Worm (Caenorhabditis elegans) whole organism, young adult: ENCODE results near the gene his-31.

ENCODE experiments used
- B0336.3 ChIP-seq: fragments of 200-800 bp; sonication (Bioruptor generic); IDR thresholded peaks from 2 replicates; pipeline ENCODE4 v1.3.6; 2022; ENCODE audit warnings: missing genetic modification characterization, missing compliant biosample characterization
- F49E8.2 ChIP-seq: sonication (generic microtip); optimal IDR thresholded peaks from 3 replicates; lab custom pipeline; 2017; ENCODE audit warnings: missing genetic modification characterization, mild to moderate bottlenecking, missing compliant biosample characterization, antibody characterized with exemption, moderate library complexity; ENCODE audit not compliant: insufficient read depth
- F55B11.4 ChIP-seq: sonication (generic microtip); optimal IDR thresholded peaks from 2 replicates; lab custom pipeline; 2016; ENCODE audit warnings: missing compliant biosample characterization, missing genetic modification characterization, borderline replicate concordance; ENCODE audit not compliant: insufficient read depth
- F57A8.1 ChIP-seq: fragments of 200-800 bp; sonication (Bioruptor generic); optimal IDR thresholded peaks from 2 replicates; lab custom pipeline; 2018; ENCODE audit warnings: mild to moderate bottlenecking, missing genetic modification characterization, moderate library complexity, missing compliant biosample characterization
- Y53G8AR.9 ChIP-seq: fragments of 200-800 bp; sonication (Bioruptor generic); conservative IDR thresholded peaks from 2 replicates; pipeline ENCODE4 v1.3.6; 2022; ENCODE audit warnings: missing genetic modification reagents, missing genetic modification characterization, missing compliant biosample characterization
- Y79H2A.3 ChIP-seq: fragments of 200-800 bp; sonication (Bioruptor generic); conservative IDR thresholded peaks from 2 replicates; pipeline ENCODE4 v1.3.6; 2022; ENCODE audit warnings: missing genetic modification reagents, missing genetic modification characterization, missing compliant biosample characterization
- ama-1 ChIP-seq, 3 experiments: fragments of 150-350 bp in 1 of 3; sonication (generic microtip) in 2 of 3; optimal IDR thresholded peaks; 2 replicates each; lab custom pipeline; 2014 to 2018; ENCODE audit warnings: missing biosample characterization in 2 of 3, missing genetic modification characterization in 2 of 3, missing genetic modification reagents in 2 of 3
- attf-6 ChIP-seq: fragments of 200-800 bp; sonication (Bioruptor generic); IDR thresholded peaks from 2 replicates; pipeline ENCODE4 v1.3.6; 2022; ENCODE audit warnings: missing genetic modification reagents, missing genetic modification characterization, missing compliant biosample characterization
- ceh-40 ChIP-seq: fragments of 200-800 bp; sonication (Bioruptor generic); IDR thresholded peaks from 2 replicates; pipeline ENCODE4 v1.3.6; 2022; ENCODE audit warnings: missing genetic modification characterization, missing compliant biosample characterization
- ceh-91 ChIP-seq: fragments of 200-800 bp; sonication (Bioruptor generic); IDR thresholded peaks from 2 replicates; pipeline ENCODE4 v1.3.6; 2022; ENCODE audit warnings: missing genetic modification reagents, missing genetic modification characterization, missing compliant biosample characterization
- fkh-3 ChIP-seq: sonication (generic microtip); optimal IDR thresholded peaks from 2 replicates; lab custom pipeline; 2016; ENCODE audit warnings: mild to moderate bottlenecking, missing genetic modification characterization, missing compliant biosample characterization
- him-1 ChIP-seq: sonication (generic microtip); optimal IDR thresholded peaks from 2 replicates; lab custom pipeline; 2016; ENCODE audit warnings: missing genotype, missing genetic modification reagents, missing genetic modification characterization, missing compliant biosample characterization
- hrde-1 ChIP-seq: sonication (generic microtip); optimal IDR thresholded peaks from 2 replicates; lab custom pipeline; 2016; ENCODE audit warnings: missing genetic modification characterization, mild to moderate bottlenecking, missing compliant biosample characterization, moderate library complexity, missing genotype, missing genetic modification reagents, borderline replicate concordance
- hsf-1 ChIP-seq: fragments of 200-800 bp; sonication (Bioruptor generic); IDR thresholded peaks from 2 replicates; pipeline ENCODE4 v1.3.6; 2022; ENCODE audit warnings: missing genetic modification reagents, missing genetic modification characterization, missing compliant biosample characterization
- lag-1 ChIP-seq: fragments of 200-800 bp; sonication (Bioruptor generic); IDR thresholded peaks from 2 replicates; pipeline ENCODE4 v1.3.6; 2022; ENCODE audit warnings: missing genetic modification reagents, missing genetic modification characterization, missing compliant biosample characterization
- let-607 ChIP-seq, 2 experiments: fragments of 200-800 bp in 1 of 2; sonication (Bioruptor generic) in 1 of 2; sonication (generic microtip) in 1 of 2; optimal IDR thresholded peaks; 2 replicates each; lab custom pipeline; 2016 to 2018; ENCODE audit warnings: mild to moderate bottlenecking in 2 of 2, missing compliant biosample characterization in 2 of 2, missing genetic modification characterization in 2 of 2, moderate library complexity in 2 of 2, missing genotype in 1 of 2
- madf-3 ChIP-seq: fragments of 200-800 bp; sonication (Bioruptor generic); IDR thresholded peaks from 2 replicates; pipeline ENCODE4 v1.3.6; 2022; ENCODE audit warnings: missing genetic modification reagents, missing genetic modification characterization, missing compliant biosample characterization
- nfya-2 ChIP-seq: fragments of 200-800 bp; sonication (Bioruptor generic); IDR thresholded peaks from 2 replicates; pipeline ENCODE4 v1.3.6; 2022; ENCODE audit warnings: missing genetic modification reagents, missing genetic modification characterization, missing compliant biosample characterization
- rec-8 ChIP-seq, 2 experiments: sonication (generic microtip); optimal IDR thresholded peaks; 2 replicates each; lab custom pipeline; 2016; ENCODE audit warnings: mild to moderate bottlenecking in 2 of 2, missing genetic modification characterization in 2 of 2, missing genetic modification reagents in 2 of 2, missing genotype in 2 of 2, missing biosample characterization in 1 of 2, missing compliant biosample characterization in 1 of 2, moderate library complexity in 1 of 2
- snpc-4 ChIP-seq, 5 experiments: fragments of 150-350 bp in 1 of 5; sonication (generic microtip) in 4 of 5; optimal IDR thresholded peaks; 2 replicates each; lab custom pipeline; 2014 to 2018; ENCODE audit warnings: missing genetic modification characterization in 5 of 5, missing biosample characterization in 3 of 5, antibody characterized with exemption in 2 of 5, mild to moderate bottlenecking in 2 of 5, missing compliant biosample characterization in 2 of 5, missing genotype in 2 of 5, moderate library complexity in 2 of 5, missing genetic modification reagents in 1 of 5
- tlf-1 ChIP-seq: fragments of 200-800 bp; sonication (Bioruptor generic); optimal IDR thresholded peaks from 2 replicates; lab custom pipeline; 2018; ENCODE audit warnings: mild to moderate bottlenecking, missing genetic modification characterization, missing compliant biosample characterization
- unc-130 ChIP-seq: sonication (generic microtip); optimal IDR thresholded peaks from 2 replicates; lab custom pipeline; 2016; ENCODE audit warnings: missing genetic modification reagents, missing genetic modification characterization, missing compliant biosample characterization
- xnd-1 ChIP-seq: sonication (generic microtip); optimal IDR thresholded peaks from 2 replicates; lab custom pipeline; 2016; ENCODE audit warnings: missing genotype, missing genetic modification reagents, missing genetic modification characterization, missing compliant biosample characterization

his-31 gene

DNA sequence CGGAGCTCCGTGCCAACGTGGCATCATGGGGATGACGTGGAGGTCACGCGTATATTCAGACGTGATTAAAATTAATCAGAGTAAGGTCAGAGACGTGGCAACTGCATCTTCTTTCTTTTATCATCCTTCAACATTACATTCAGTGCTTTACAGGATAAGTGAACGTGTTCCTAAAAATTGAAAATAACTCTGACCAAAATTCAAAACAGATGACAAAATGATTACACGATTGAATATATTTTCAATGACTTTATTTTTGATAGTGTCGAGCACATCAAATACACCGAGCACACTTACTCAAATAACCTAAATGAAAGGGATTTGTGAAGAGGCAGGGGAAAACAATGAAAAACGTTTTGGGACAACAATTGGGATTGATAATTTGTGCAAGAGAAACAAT, 47.4 kb downstream of the his-31 start, which contains the start of gene K07H8.9:
Gene K07H8.9, minus strand, starts transcription at position 125 of the 400 bp plus-strand sequence.
- TF ChIP-seq ceh-91 (no peak), madf-3 (GFP tag; lab: Robert Waterston, UW) (no peak), nfya-2 (GFP tag; lab: Robert Waterston, UW) (no peak), unc-130 (GFP tag; lab: Kevin White, UChicago) (peak; percentile 38), let-607 (tag; optimal IDR thresholded peaks at IDR 0.05; lab: Kevin White, UChicago) (no peak), B0336.3 (peak; percentile 33; the same call in 1 of the 2 replicates), hsf-1 (GFP tag; lab: Robert Waterston, UW) (peak; percentile 57; the same call in 1 of the 2 replicates), Y53G8AR.9 (no peak), F55B11.4 (no peak), ama-1 (optimal IDR thresholded peaks at IDR 0.05; lab: Kevin White, UChicago) (no peak), ama-1 (GFP tag; optimal IDR thresholded peaks at IDR 0.05; lab: Kevin White, UChicago) (peak in 1 of 2 experiments; percentile 85), hrde-1 (tag; lab: Kevin White, UChicago) (peak; percentile 91), F49E8.2 (tag; lab: Kevin White, UChicago) (peak; percentile 82), lag-1 (GFP tag; lab: Robert Waterston, UW) (no peak), rec-8 (tag; optimal IDR thresholded peaks at IDR 0.05; lab: Kevin White, UChicago) (peak in 1 of 2 experiments; percentile 26), ceh-40 (GFP tag; lab: Robert Waterston, UW) (0 out of 2 replicates have a peak, but pooled peaks have one; percentile 20), F57A8.1 (GFP tag; lab: Kevin White, UChicago) (no peak), attf-6 (GFP tag; lab: Robert Waterston, UW) (0 out of 2 replicates have a peak, but pooled peaks have one; percentile 16), xnd-1 (tag; lab: Kevin White, UChicago) (peak; percentile 15), snpc-4 (GFP tag; optimal IDR thresholded peaks at IDR 0.05; lab: Kevin White, UChicago) (no peak), snpc-4 (tag; optimal IDR thresholded peaks at IDR 0.05; lab: Kevin White, UChicago) (peak in 2 of 4 experiments; percentile 27 to 29), Y79H2A.3 (0 out of 2 replicates have a peak, but pooled peaks have one; percentile 8), him-1 (tag; lab: Kevin White, UChicago) (peak; percentile 31), tlf-1 (GFP tag; lab: Kevin White, UChicago) (peak; percentile 40), fkh-3 (tag; lab: Kevin White, UChicago) (peak; percentile 6)
- TF ChIP-seq, all 124 proteins: peak for 15
